Worm (Caenorhabditis elegans) whole organism, young adult: Measurements from ENCODE around the gene T07C4.3.
A peak's percentile ranks its signal among the peaks of the same experiment; 100 is the strongest.

Source experiments
- B0019.2 ChIP-seq: fragments of 200-800 bp; sonication (Bioruptor generic); conservative IDR thresholded peaks from 2 replicates; pipeline ENCODE4 v1.3.6; 2022; ENCODE audit warnings: missing genetic modification reagents, missing genetic modification characterization, missing compliant biosample characterization
- F49E8.2 ChIP-seq: sonication (generic microtip); optimal IDR thresholded peaks from 3 replicates; lab custom pipeline; 2017; ENCODE audit warnings: missing genetic modification characterization, mild to moderate bottlenecking, missing compliant biosample characterization, antibody characterized with exemption, moderate library complexity; ENCODE audit not compliant: insufficient read depth
- F57C9.4 ChIP-seq: sonication (generic microtip); optimal IDR thresholded peaks from 2 replicates; lab custom pipeline; 2017; ENCODE audit warnings: mild to moderate bottlenecking, missing genetic modification characterization, missing compliant biosample characterization
- T07F8.4 ChIP-seq: sonication (generic microtip); optimal IDR thresholded peaks from 2 replicates; lab custom pipeline; 2016; ENCODE audit warnings: mild to moderate bottlenecking, missing genetic modification characterization, moderate library complexity, missing compliant biosample characterization
- Y79H2A.3 ChIP-seq: fragments of 200-800 bp; sonication (Bioruptor generic); conservative IDR thresholded peaks from 2 replicates; pipeline ENCODE4 v1.3.6; 2022; ENCODE audit warnings: missing genetic modification reagents, missing genetic modification characterization, missing compliant biosample characterization
- ZK185.1 ChIP-seq: sonication (generic microtip); optimal IDR thresholded peaks from 2 replicates; lab custom pipeline; 2016; ENCODE audit warnings: mild to moderate bottlenecking, missing genetic modification characterization, missing compliant biosample characterization; ENCODE audit not compliant: poor library complexity, severe bottlenecking
- ama-1 ChIP-seq, 3 experiments: fragments of 150-350 bp in 1 of 3; sonication (generic microtip) in 2 of 3; optimal IDR thresholded peaks; 2 replicates each; lab custom pipeline; 2014 to 2018; ENCODE audit warnings: missing biosample characterization in 2 of 3, missing genetic modification characterization in 2 of 3, missing genetic modification reagents in 2 of 3
- aptf-2 ChIP-seq: fragments of 200-800 bp; sonication (Bioruptor generic); conservative IDR thresholded peaks from 2 replicates; pipeline ENCODE4 v1.3.6; 2022; ENCODE audit warnings: missing genetic modification reagents, missing genetic modification characterization, missing compliant biosample characterization
- cebp-1 ChIP-seq, 2 experiments: fragments of 200-800 bp in 1 of 2; sonication (Bioruptor generic) in 1 of 2; sonication (generic microtip) in 1 of 2; IDR thresholded peaks in 1 of 2; optimal IDR thresholded peaks in 1 of 2; 2 replicates each; pipeline versions ENCODE4 v1.3.6 to Lab custom; 2017 to 2022; ENCODE audit warnings: missing compliant biosample characterization in 2 of 2, missing genetic modification characterization in 2 of 2, mild to moderate bottlenecking in 1 of 2, missing genetic modification reagents in 1 of 2, moderate library complexity in 1 of 2
- cebp-2 ChIP-seq: fragments of 200-800 bp; sonication (Bioruptor generic); IDR thresholded peaks from 2 replicates; pipeline ENCODE4 v1.3.6; 2022; ENCODE audit warnings: missing genetic modification characterization, missing compliant biosample characterization
- chd-7 ChIP-seq: sonication (generic microtip); optimal IDR thresholded peaks from 2 replicates; lab custom pipeline; 2016; ENCODE audit warnings: mild to moderate bottlenecking, missing genetic modification characterization, moderate library complexity, missing compliant biosample characterization
- dox-1 ChIP-seq: fragments of 200-800 bp; sonication (Bioruptor generic); IDR thresholded peaks from 2 replicates; pipeline ENCODE4 v1.3.6; 2022; ENCODE audit warnings: missing genetic modification reagents, missing genetic modification characterization, missing compliant biosample characterization
- dpff-1 ChIP-seq: sonication (generic microtip); optimal IDR thresholded peaks from 2 replicates; lab custom pipeline; 2017; ENCODE audit warnings: mild to moderate bottlenecking, missing genetic modification characterization, missing compliant biosample characterization
- egl-18 ChIP-seq: fragments of 200-800 bp; sonication (Bioruptor generic); IDR thresholded peaks from 2 replicates; pipeline ENCODE4 v1.3.6; 2022; ENCODE audit warnings: missing genetic modification reagents, missing genetic modification characterization, missing compliant biosample characterization
- fkh-3 ChIP-seq: sonication (generic microtip); optimal IDR thresholded peaks from 2 replicates; lab custom pipeline; 2016; ENCODE audit warnings: mild to moderate bottlenecking, missing genetic modification characterization, missing compliant biosample characterization
- hmg-20 ChIP-seq: fragments of 200-800 bp; sonication (Bioruptor generic); IDR thresholded peaks from 2 replicates; pipeline ENCODE4 v1.3.6; 2022; ENCODE audit warnings: missing genetic modification reagents, missing genetic modification characterization, missing compliant biosample characterization
- lag-1 ChIP-seq: fragments of 200-800 bp; sonication (Bioruptor generic); IDR thresholded peaks from 2 replicates; pipeline ENCODE4 v1.3.6; 2022; ENCODE audit warnings: missing genetic modification reagents, missing genetic modification characterization, missing compliant biosample characterization
- let-607 ChIP-seq, 2 experiments: fragments of 200-800 bp in 1 of 2; sonication (Bioruptor generic) in 1 of 2; sonication (generic microtip) in 1 of 2; optimal IDR thresholded peaks; 2 replicates each; lab custom pipeline; 2016 to 2018; ENCODE audit warnings: mild to moderate bottlenecking in 2 of 2, missing compliant biosample characterization in 2 of 2, missing genetic modification characterization in 2 of 2, moderate library complexity in 2 of 2, missing genotype in 1 of 2
- lin-26 ChIP-seq: fragments of 200-800 bp; sonication (Bioruptor generic); IDR thresholded peaks from 2 replicates; pipeline ENCODE4 v1.3.6; 2022; ENCODE audit warnings: missing genetic modification reagents, missing genetic modification characterization, missing compliant biosample characterization
- lin-40 ChIP-seq: sonication (generic microtip); optimal IDR thresholded peaks from 2 replicates; lab custom pipeline; 2016; ENCODE audit warnings: missing genetic modification characterization, mild to moderate bottlenecking, missing compliant biosample characterization, missing genotype, missing genetic modification reagents
- lin-54 ChIP-seq: fragments of 200-800 bp; sonication (Bioruptor generic); optimal IDR thresholded peaks from 2 replicates; lab custom pipeline; 2018; ENCODE audit warnings: mild to moderate bottlenecking, missing genetic modification characterization, missing compliant biosample characterization
- mcd-1 ChIP-seq: fragments of 200-800 bp; sonication (Bioruptor generic); IDR thresholded peaks from 2 replicates; pipeline ENCODE4 v1.3.6; 2022; ENCODE audit warnings: missing genetic modification reagents, missing genetic modification characterization, missing compliant biosample characterization
- mes-4 ChIP-seq: sonication (generic microtip); optimal IDR thresholded peaks from 2 replicates; lab custom pipeline; 2016; ENCODE audit warnings: missing genotype, missing genetic modification characterization, missing compliant biosample characterization
- nfya-1 ChIP-seq: sonication (generic microtip); optimal IDR thresholded peaks from 2 replicates; lab custom pipeline; 2017; ENCODE audit warnings: antibody characterized with exemption, missing compliant biosample characterization, missing genetic modification characterization, borderline replicate concordance; ENCODE audit not compliant: insufficient read depth
- nhr-179 ChIP-seq: sonication (generic microtip); optimal IDR thresholded peaks from 2 replicates; lab custom pipeline; 2016; ENCODE audit warnings: mild to moderate bottlenecking, missing genetic modification characterization, missing compliant biosample characterization
- rcor-1 ChIP-seq: fragments of 200-800 bp; sonication (Bioruptor generic); IDR thresholded peaks from 2 replicates; pipeline ENCODE4 v1.3.6; 2022; ENCODE audit warnings: missing genetic modification reagents, missing genetic modification characterization, missing compliant biosample characterization
- repo-1 ChIP-seq: sonication (generic microtip); optimal IDR thresholded peaks from 2 replicates; lab custom pipeline; 2017; ENCODE audit warnings: mild to moderate bottlenecking, missing genetic modification characterization, missing compliant biosample characterization
- tbx-9 ChIP-seq: sonication (generic microtip); optimal IDR thresholded peaks from 2 replicates; lab custom pipeline; 2016; ENCODE audit warnings: borderline replicate concordance, missing genetic modification characterization, inconsistent platforms, missing compliant biosample characterization
- unc-62 ChIP-seq: fragments of 150-350 bp; optimal IDR thresholded peaks from 2 replicates; lab custom pipeline; 2014; ENCODE audit warnings: missing biosample characterization, missing genetic modification reagents, missing genetic modification characterization
- zfh-2 ChIP-seq: fragments of 200-800 bp; sonication (Bioruptor generic); conservative IDR thresholded peaks from 2 replicates; pipeline ENCODE4 v1.3.6; 2022; ENCODE audit warnings: missing genetic modification reagents, missing genetic modification characterization, missing compliant biosample characterization
- zim-3 ChIP-seq: sonication (generic microtip); optimal IDR thresholded peaks from 2 replicates; lab custom pipeline; 2017; ENCODE audit warnings: mild to moderate bottlenecking, missing genetic modification characterization, moderate library complexity, missing compliant biosample characterization
- ztf-26 ChIP-seq: sonication (generic microtip); optimal IDR thresholded peaks from 2 replicates; lab custom pipeline; 2017; ENCODE audit warnings: missing genetic modification characterization, missing compliant biosample characterization
- ztf-3 ChIP-seq: fragments of 200-800 bp; sonication (Bioruptor generic); optimal IDR thresholded peaks from 2 replicates; lab custom pipeline; 2018; ENCODE audit warnings: mild to moderate bottlenecking, missing genetic modification characterization, missing compliant biosample characterization

T07C4.3 gene

ce11 chrIII:10338992-10339852 is 12.7 kb upstream of the T07C4.3 start:
- TF ChIP-seq nfya-1 (tag; lab: Kevin White, UChicago) (no peak), chd-7 (no peak), F49E8.2 (no peak), dox-1 (GFP tag; lab: Robert Waterston, UW) (no peak), lag-1 (no peak), B0019.2 (GFP tag; lab: Robert Waterston, UW) (no peak), ama-1 (optimal IDR thresholded peaks at IDR 0.05; lab: Kevin White, UChicago) (peak; percentile 78), ama-1 (GFP tag; optimal IDR thresholded peaks at IDR 0.05; lab: Kevin White, UChicago) (no peak), lin-40 (tag; lab: Kevin White, UChicago) (peak; percentile 21), lin-54 (GFP tag; lab: Kevin White, UChicago) (no peak), tbx-9 (tag; lab: Kevin White, UChicago) (peak; percentile 39), ztf-26 (tag; lab: Kevin White, UChicago) (peak; percentile 50)

ce11 chrIII:10339949-10340348 is 12.0 kb upstream of the T07C4.3 start:
- TF ChIP-seq lin-26 (GFP tag; lab: Robert Waterston, UW) (no peak), Y79H2A.3 (GFP tag; lab: Robert Waterston, UW) (no peak), repo-1 (peak; percentile 21), aptf-2 (GFP tag; lab: Robert Waterston, UW) (no peak), let-607 (tag; optimal IDR thresholded peaks at IDR 0.05; lab: Kevin White, UChicago) (no peak), ztf-3 (GFP tag; lab: Kevin White, UChicago) (no peak), hmg-20 (GFP tag; lab: Robert Waterston, UW) (no peak), F57C9.4 (tag; lab: Kevin White, UChicago) (no peak), fkh-3 (no peak), cebp-2 (0 out of 2 replicates have a peak, but pooled peaks have one; percentile 19), tbx-9 (tag; lab: Kevin White, UChicago) (peak; percentile 12)
- TF ChIP-seq, all 124 proteins: peak for 3

ce11 chrIII:10341758-10342157 is 10.2 kb upstream of the T07C4.3 start, which contains the start of gene tbx-9:
tbx-9 (minus strand) TSS chrIII:10341858.
- TF ChIP-seq mcd-1 = no peak
- TF ChIP-seq rcor-1 (GFP tag; lab: Robert Waterston, UW) = no peak
- TF ChIP-seq cebp-1 (GFP tag; IDR thresholded peaks at IDR 0.05; lab: Robert Waterston, UW) = no peak
- TF ChIP-seq cebp-1 (tag; optimal IDR thresholded peaks at IDR 0.05; lab: Kevin White, UChicago) = no peak
- no peak for TF ChIP-seq egl-18 (GFP tag; lab: Robert Waterston, UW)

- TF ChIP-seq unc-62 (GFP tag; lab: Kevin White, UChicago) (peak; percentile 56), T07F8.4 (no peak)
- TF ChIP-seq, all 124 proteins: peak for 1
Measured at ce11 chrIII:10344762-10345161, 7.2 kb upstream of the T07C4.3 start.

ce11 chrIII:10347049-10347448 is 4.9 kb upstream of the T07C4.3 start, which contains the start of gene tbx-8:
tbx-8 (plus strand) TSS chrIII:10347349.
- TF ChIP-seq dpff-1 (tag; lab: Kevin White, UChicago) = no peak
- TF ChIP-seq ZK185.1 (tag; lab: Kevin White, UChicago) = no peak
- TF ChIP-seq zim-3 (tag; lab: Kevin White, UChicago) = no peak
- no peak for TF ChIP-seq nhr-179 (tag; lab: Kevin White, UChicago)
- TF ChIP-seq mes-4 = no peak
- peak; percentile 46; the same call in 1 of the 2 replicates for TF ChIP-seq zfh-2
